Fruit fly (Drosophila melanogaster) whole organism, embryonic: Measurements from ENCODE around the gene Epp.
A peak's percentile ranks its signal among the peaks of the same experiment; 100 is the strongest.

ENCODE experiments used
- Adf1 ChIP-seq: fragments of 200-800 bp; sonication (Bioruptor generic); IDR thresholded peaks from 2 replicates; pipeline ENCODE4 v1.3.6; 2022; ENCODE audit warnings: missing biosample characterization, missing genetic modification characterization
- Asciz ChIP-seq: fragments of 200-800 bp; sonication (Bioruptor generic); optimal IDR thresholded peaks from 2 replicates; lab custom pipeline; 2017; ENCODE audit warnings: missing biosample characterization, mild to moderate bottlenecking, missing genetic modification characterization, missing genetic modification reagents
- CG10147 ChIP-seq: fragments of 200-800 bp; sonication (Bioruptor generic); optimal IDR thresholded peaks from 2 replicates; lab custom pipeline; 2019; ENCODE audit warnings: missing biosample characterization, mild to moderate bottlenecking, missing genetic modification characterization, moderate library complexity
- CG10209 ChIP-seq: fragments of 200-800 bp; sonication (Bioruptor generic); optimal IDR thresholded peaks from 3 replicates; lab custom pipeline; 2017; ENCODE audit warnings: missing biosample characterization, mild to moderate bottlenecking, missing genetic modification characterization, missing genetic modification reagents
- CG12942 ChIP-seq: fragments of 200-800 bp; sonication (Bioruptor generic); optimal IDR thresholded peaks from 3 replicates; lab custom pipeline; 2016; ENCODE audit warnings: missing biosample characterization, missing genetic modification characterization
- CG13424 ChIP-seq: fragments of 200-800 bp; sonication (Bioruptor generic); optimal IDR thresholded peaks from 2 replicates; lab custom pipeline; 2019; ENCODE audit warnings: missing biosample characterization, mild to moderate bottlenecking, missing genetic modification characterization, moderate library complexity
- CG13624 ChIP-seq: fragments of 200-800 bp; sonication (Bioruptor generic); optimal IDR thresholded peaks from 2 replicates; lab custom pipeline; 2016; ENCODE audit warnings: missing biosample characterization, missing genetic modification characterization
- CG15601 ChIP-seq: fragments of 200-800 bp; sonication (Bioruptor generic); optimal IDR thresholded peaks from 3 replicates; lab custom pipeline; 2019; ENCODE audit warnings: missing biosample characterization, mild to moderate bottlenecking, missing genetic modification characterization, moderate library complexity
- CG15696 ChIP-seq: fragments of 200-800 bp; sonication (Bioruptor generic); optimal IDR thresholded peaks from 2 replicates; lab custom pipeline; 2019; ENCODE audit warnings: missing biosample characterization, mild to moderate bottlenecking, missing genetic modification characterization, moderate library complexity
- CG17385 ChIP-seq: fragments of 200-800 bp; sonication (Bioruptor generic); optimal IDR thresholded peaks from 3 replicates; lab custom pipeline; 2018; ENCODE audit warnings: missing biosample characterization, mild to moderate bottlenecking, missing genetic modification characterization
- CG17829 ChIP-seq: fragments of 200-800 bp; optimal IDR thresholded peaks from 2 replicates; lab custom pipeline; 2019; ENCODE audit warnings: missing biosample characterization, mild to moderate bottlenecking, missing genetic modification characterization, moderate library complexity
- CG1792 ChIP-seq: fragments of 200-800 bp; sonication (Bioruptor generic); optimal IDR thresholded peaks from 2 replicates; lab custom pipeline; 2016; ENCODE audit warnings: missing biosample characterization, missing genetic modification characterization
- CG2129 ChIP-seq: fragments of 200-800 bp; sonication (Bioruptor generic); IDR thresholded peaks from 2 replicates; pipeline ENCODE4 v1.3.6; 2022; ENCODE audit warnings: missing biosample characterization, missing genetic modification characterization; ENCODE audit not compliant: partially characterized antibody
- CG6654 ChIP-seq: fragments of 200-800 bp; sonication (Bioruptor generic); optimal IDR thresholded peaks from 2 replicates; lab custom pipeline; 2017; ENCODE audit warnings: missing biosample characterization, mild to moderate bottlenecking, missing genetic modification characterization
- CG7372 ChIP-seq: fragments of 200-800 bp; sonication (Bioruptor generic); IDR thresholded peaks from 2 replicates; pipeline ENCODE4 v1.3.6; 2022; ENCODE audit warnings: missing biosample characterization, missing genetic modification characterization
- CG7987 ChIP-seq: fragments of 200-800 bp; sonication (Bioruptor generic); optimal IDR thresholded peaks from 2 replicates; lab custom pipeline; 2018; ENCODE audit warnings: missing biosample characterization, mild to moderate bottlenecking, missing genetic modification characterization, moderate library complexity
- CG8089 ChIP-seq: fragments of 200-800 bp; sonication (Bioruptor generic); optimal IDR thresholded peaks from 3 replicates; lab custom pipeline; 2016; ENCODE audit warnings: missing biosample characterization, missing genetic modification characterization
- CHES-1-like ChIP-seq: fragments of 200-800 bp; sonication (Bioruptor generic); optimal IDR thresholded peaks from 2 replicates; lab custom pipeline; 2016; ENCODE audit warnings: missing biosample characterization, missing genetic modification characterization
- Chrac-16 ChIP-seq: fragments of 200-800 bp; sonication (Bioruptor generic); optimal IDR thresholded peaks from 3 replicates; lab custom pipeline; 2016; ENCODE audit warnings: missing biosample characterization, missing genetic modification characterization
- Ets65A ChIP-seq: fragments of 200-800 bp; sonication (Bioruptor generic); peaks from one replicate; lab custom pipeline; 2016; ENCODE audit warnings: missing biosample characterization, missing genetic modification characterization
- Hr51 ChIP-seq, 2 experiments: fragments of 200-800 bp; sonication (Bioruptor generic); optimal IDR thresholded peaks; 2 replicates in 1 of 2; 3 replicates in 1 of 2; lab custom pipeline; 2016 to 2018; ENCODE audit warnings: missing biosample characterization in 2 of 2, missing genetic modification characterization in 2 of 2, mild to moderate bottlenecking in 1 of 2, moderate library complexity in 1 of 2
- Hsf ChIP-seq: fragments of 200-800 bp; sonication (Bioruptor generic); optimal IDR thresholded peaks from 3 replicates; lab custom pipeline; 2016; ENCODE audit warnings: missing biosample characterization, missing genetic modification characterization
- Med ChIP-seq: fragments of 200-800 bp; sonication (Bioruptor generic); peaks from one replicate; lab custom pipeline; 2016; ENCODE audit warnings: missing biosample characterization, missing genetic modification characterization, mild to moderate bottlenecking, inconsistent platforms, moderate library complexity
- Mes4 ChIP-seq: fragments of 200-800 bp; sonication (Bioruptor generic); optimal IDR thresholded peaks from 2 replicates; lab custom pipeline; 2016; ENCODE audit warnings: missing biosample characterization, missing genetic modification characterization
- Pdp1 ChIP-seq, 2 experiments: fragments of 200-800 bp; sonication (Bioruptor generic); optimal IDR thresholded peaks; 3 replicates each; lab custom pipeline; 2016; ENCODE audit warnings: missing biosample characterization in 2 of 2, missing genetic modification characterization in 2 of 2, mild to moderate bottlenecking in 1 of 2, moderate library complexity in 1 of 2
- Ssrp ChIP-seq: fragments of 200-800 bp; sonication (Bioruptor generic); optimal IDR thresholded peaks from 2 replicates; lab custom pipeline; 2018; ENCODE audit warnings: missing biosample characterization, mild to moderate bottlenecking, missing genetic modification characterization, moderate library complexity
- bsh ChIP-seq, 2 experiments: fragments of 200-800 bp; sonication (Bioruptor generic); optimal IDR thresholded peaks; 2 replicates each; lab custom pipeline; 2017 to 2018; ENCODE audit warnings: mild to moderate bottlenecking in 2 of 2, missing biosample characterization in 2 of 2, missing genetic modification characterization in 2 of 2, moderate library complexity in 1 of 2
- cwo ChIP-seq: fragments of 200-800 bp; sonication (Bioruptor generic); optimal IDR thresholded peaks from 3 replicates; lab custom pipeline; 2017; ENCODE audit warnings: missing biosample characterization, missing genetic modification characterization, mild to moderate bottlenecking, moderate library complexity, missing genetic modification reagents
- dati ChIP-seq: fragments of 200-800 bp; sonication (Bioruptor generic); IDR thresholded peaks from 2 replicates; pipeline ENCODE4 v1.3.6; 2022; ENCODE audit warnings: missing biosample characterization, missing genetic modification characterization
- dm ChIP-seq: fragments of 200-800 bp; sonication (Bioruptor generic); optimal IDR thresholded peaks from 3 replicates; lab custom pipeline; 2016; ENCODE audit warnings: missing biosample characterization, missing genetic modification characterization
- ewg ChIP-seq: fragments of 200-800 bp; sonication (Bioruptor generic); optimal IDR thresholded peaks from 3 replicates; lab custom pipeline; 2017; ENCODE audit warnings: mild to moderate bottlenecking, missing biosample characterization, missing genetic modification reagents, missing genetic modification characterization
- gro ChIP-seq: fragments of 200-800 bp; sonication (Bioruptor generic); optimal IDR thresholded peaks from 2 replicates; lab custom pipeline; 2016; ENCODE audit warnings: missing biosample characterization, missing genetic modification characterization
- hbn ChIP-seq: fragments of 200-800 bp; sonication (Bioruptor generic); IDR thresholded peaks from 2 replicates; pipeline ENCODE4 v1.3.6; 2022; ENCODE audit warnings: missing biosample characterization, missing genetic modification characterization; ENCODE audit not compliant: partially characterized antibody
- her ChIP-seq: fragments of 200-800 bp; sonication (Bioruptor generic); optimal IDR thresholded peaks from 2 replicates; lab custom pipeline; 2016; ENCODE audit warnings: missing biosample characterization, missing genetic modification characterization
- onecut ChIP-seq: fragments of 200-800 bp; sonication (Bioruptor generic); IDR thresholded peaks from 2 replicates; pipeline ENCODE4 v1.3.6; 2022; ENCODE audit warnings: missing biosample characterization, missing genetic modification characterization
- org-1 ChIP-seq: fragments of 200-800 bp; sonication (Bioruptor generic); optimal IDR thresholded peaks from 2 replicates; lab custom pipeline; 2017; ENCODE audit warnings: missing biosample characterization, missing genetic modification characterization
- prd ChIP-seq, 3 experiments: fragments of >200 bp in 2 of 3; fragments of 200-800 bp in 1 of 3; sonication (Bioruptor generic) in 1 of 3; optimal IDR thresholded peaks in 2 of 3; IDR thresholded peaks in 1 of 3; 2 replicates in 2 of 3; 3 replicates in 1 of 3; pipeline versions ENCODE4 v1.3.6 to Lab custom; 2017 to 2022; ENCODE audit warnings: missing biosample characterization in 1 of 3, missing genetic modification characterization in 1 of 3
- sd ChIP-seq: fragments of 200-800 bp; sonication (Bioruptor generic); optimal IDR thresholded peaks from 3 replicates; lab custom pipeline; 2018; ENCODE audit warnings: missing biosample characterization, mild to moderate bottlenecking, missing genetic modification characterization, moderate library complexity
- sens ChIP-seq: fragments of 200-800 bp; sonication (Bioruptor generic); peaks from one replicate; lab custom pipeline; 2016; ENCODE audit warnings: missing biosample characterization, missing genetic modification characterization
- seq ChIP-seq: fragments of 200-800 bp; sonication (Bioruptor generic); IDR thresholded peaks from 2 replicates; pipeline ENCODE4 v1.3.6; 2022; ENCODE audit warnings: missing biosample characterization, missing genetic modification characterization
- sqz ChIP-seq: fragments of 200-800 bp; sonication (Bioruptor generic); optimal IDR thresholded peaks from 3 replicates; lab custom pipeline; 2018; ENCODE audit warnings: missing biosample characterization, mild to moderate bottlenecking, missing genetic modification characterization
- vvl ChIP-seq: fragments of 200-800 bp; sonication (Bioruptor generic); IDR thresholded peaks from 2 replicates; pipeline ENCODE4 v1.3.6; 2022; ENCODE audit warnings: missing biosample characterization, missing genetic modification characterization

Gene Epp

DNA sequence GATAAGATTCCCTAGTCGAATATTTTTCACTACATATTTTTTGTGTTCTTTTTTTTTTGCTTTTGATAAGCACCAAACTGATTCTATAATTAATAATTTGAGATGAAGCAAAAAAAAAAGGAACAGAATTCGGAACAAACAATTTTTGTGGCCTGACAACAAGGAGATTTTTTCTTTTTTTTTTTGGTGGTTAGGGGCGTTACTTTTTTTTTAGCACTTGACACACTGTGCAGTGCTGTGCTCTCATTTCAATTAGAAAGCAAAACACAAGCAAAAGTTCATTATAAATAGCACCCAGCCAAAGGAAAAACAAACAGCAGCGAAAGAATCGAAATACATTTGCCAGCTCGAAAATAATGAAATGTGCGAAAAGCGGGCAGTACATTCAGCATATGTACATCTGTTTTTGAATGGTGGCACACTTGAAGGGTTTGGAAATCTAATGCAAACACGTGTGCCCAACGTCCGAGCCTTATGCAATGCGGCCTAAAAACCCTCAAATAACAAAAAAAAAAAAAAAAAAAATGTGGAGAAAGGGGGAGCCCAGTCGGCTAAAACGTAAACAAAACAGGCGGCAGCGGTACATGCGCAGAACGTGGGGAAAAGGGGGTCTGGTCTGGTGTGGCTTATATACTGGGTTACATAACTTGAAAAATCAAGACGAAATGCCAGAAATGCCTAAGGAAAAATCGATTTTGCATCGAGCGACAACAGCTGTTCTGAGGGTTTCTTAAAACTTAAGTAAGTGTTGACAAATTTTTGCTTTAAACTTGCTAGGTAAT is 50.9 kb downstream of the Epp start (continued):
- TF ChIP-seq Hr51 (GFP tag; optimal IDR thresholded peaks at IDR 0.05; lab: Kevin White, UChicago) (peak in 1 of 2 experiments; percentile 45), dati (no peak), CG13624 (GFP tag; lab: Kevin White, UChicago) (peak; percentile 11), Med (peak; percentile 85), gro (GFP tag; lab: Kevin White, UChicago) (peak; percentile 32), seq (peak; percentile 29; the same call in 1 of the 2 replicates), Ssrp (tag; lab: Kevin White, UChicago) (peak; percentile 16)

DNA sequence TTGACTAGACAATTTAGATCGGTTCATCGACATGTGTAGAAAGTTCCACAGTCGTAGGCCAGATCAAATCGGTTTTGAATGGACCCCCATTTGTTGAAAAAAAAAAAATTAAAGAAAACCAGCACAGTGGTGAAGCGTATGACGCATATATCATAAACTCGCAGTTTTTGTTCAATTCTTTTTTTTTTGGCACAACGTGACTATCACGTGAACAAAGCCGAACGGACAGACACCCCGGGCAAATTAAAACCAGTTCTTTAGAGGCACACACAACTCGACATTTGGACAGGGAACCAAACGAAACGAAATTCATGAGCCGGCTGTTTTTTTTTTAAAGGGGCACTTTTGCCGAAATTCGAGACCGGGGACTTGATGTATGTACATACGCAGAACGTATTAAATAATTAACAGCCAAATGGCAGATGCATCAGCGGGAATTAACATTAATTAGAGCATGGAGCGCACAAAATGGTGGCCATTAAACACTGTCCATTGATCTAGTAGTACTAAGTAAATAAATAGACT is 51.8 kb downstream of the Epp start:
- TF ChIP-seq sd (tag; lab: Kevin White, UChicago) (no peak), cwo (GFP tag; lab: Kevin White, UChicago) (peak; percentile 95), CG7987 (GFP tag; lab: Kevin White, UChicago) (peak; percentile 58), Med (peak; percentile 51), vvl (GFP tag; lab: Robert Waterston, UW) (peak; percentile 7; the same call in 1 of the 2 replicates), sens (GFP tag; lab: Kevin White, UChicago) (peak; percentile 54), Ets65A (GFP tag; lab: Kevin White, UChicago) (peak; percentile 45), Asciz (GFP tag; lab: Kevin White, UChicago) (no peak), sqz (GFP tag; lab: Kevin White, UChicago) (peak; percentile 46), onecut (GFP tag; lab: Robert Waterston, UW) (no peak), CG7372 (0 out of 2 replicates have a peak, but pooled peaks have one; percentile 4)

DNA sequence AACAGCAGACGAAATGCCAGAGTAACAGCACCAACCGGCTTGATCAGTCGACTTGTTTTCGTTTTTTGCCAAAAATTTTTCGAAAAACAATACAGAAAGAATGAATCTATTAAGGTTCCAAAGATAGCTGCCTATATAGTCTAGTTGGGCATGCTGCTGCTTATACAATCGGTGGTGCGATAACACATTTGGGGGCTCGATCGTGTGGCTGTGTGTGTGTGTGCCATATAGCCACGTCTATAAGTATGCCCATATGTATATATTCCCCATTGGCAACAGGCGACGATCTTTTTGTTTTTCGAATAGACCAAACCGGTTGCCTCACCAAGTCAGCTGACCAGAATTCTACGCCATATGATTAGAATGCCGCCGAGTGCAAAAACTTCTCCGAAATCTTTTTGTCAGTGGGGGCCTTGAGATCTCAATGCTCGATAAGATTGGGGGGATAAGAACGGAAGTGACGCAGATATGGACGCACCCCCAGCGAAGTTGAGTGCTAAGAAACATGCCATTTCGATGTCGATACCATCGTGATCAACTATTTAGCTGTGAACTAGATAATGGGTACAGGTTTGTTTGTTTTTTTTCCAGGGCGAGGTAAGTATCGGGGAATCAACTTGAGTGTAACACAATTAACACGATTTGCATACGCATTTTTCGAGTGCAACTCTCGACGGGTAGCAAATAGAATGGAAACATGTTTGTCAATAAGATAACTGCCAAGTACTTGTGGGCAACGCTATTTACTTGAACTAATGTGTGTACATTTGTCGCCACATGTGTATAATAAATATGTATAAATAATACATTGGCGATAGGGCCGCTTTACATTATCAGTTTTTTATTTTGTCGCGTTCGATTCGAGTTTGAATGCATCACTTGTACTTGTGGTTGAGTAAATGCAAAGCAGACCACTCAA is 52.5 kb downstream of the Epp start:
- TF ChIP-seq Mes4 (GFP tag; lab: Kevin White, UChicago), result peak; percentile 66
- peak; percentile 79 for TF ChIP-seq CG17385 (GFP tag; lab: Kevin White, UChicago)
- peak; percentile 51 for TF ChIP-seq CHES-1-like (GFP tag; lab: Kevin White, UChicago)
- peak; percentile 67 for TF ChIP-seq Hsf (GFP tag; lab: Kevin White, UChicago)
- peak; percentile 73 for TF ChIP-seq ewg (GFP tag; lab: Kevin White, UChicago)
- peak; percentile 62 for TF ChIP-seq CG1792 (GFP tag; lab: Kevin White, UChicago)
- peak in 1 of 2 experiments; percentile 90 for TF ChIP-seq bsh (GFP tag; optimal IDR thresholded peaks at IDR 0.05; lab: Kevin White, UChicago)
- TF ChIP-seq prd (optimal IDR thresholded peaks at IDR 0.05; lab: Kevin White, UChicago), result no peak
- peak; percentile 33; the same call in 2 of the 3 replicates for TF ChIP-seq prd (GFP tag; IDR thresholded peaks at IDR 0.05; lab: Robert Waterston, UW)
- TF ChIP-seq hbn (GFP tag; lab: Robert Waterston, UW), result no peak
- TF ChIP-seq CG10147, result peak; percentile 28
- peak; percentile 25 for TF ChIP-seq CG6654 (GFP tag; lab: Kevin White, UChicago)
- TF ChIP-seq CG8089 (GFP tag; lab: Kevin White, UChicago), result peak; percentile 73
- peak; percentile 91 for TF ChIP-seq CG10209
- peak; percentile 15 for TF ChIP-seq dm (GFP tag; lab: Kevin White, UChicago)
- peak; percentile 20 for TF ChIP-seq Chrac-16 (GFP tag; lab: Kevin White, UChicago)
- TF ChIP-seq CG15601 (tag; lab: Kevin White, UChicago), result peak; percentile 96
- TF ChIP-seq CG2129 (GFP tag; lab: Robert Waterston, UW), result no peak
- peak; percentile 20 for TF ChIP-seq her (GFP tag; lab: Kevin White, UChicago)
- peak; percentile 77 for TF ChIP-seq CG12942 (GFP tag; lab: Kevin White, UChicago)
- peak; percentile 77 for TF ChIP-seq CG13424 (tag; lab: Kevin White, UChicago)
- TF ChIP-seq Pdp1 (GFP tag; optimal IDR thresholded peaks at IDR 0.05; lab: Kevin White, UChicago), result peak; percentile 31 to 99
- no peak; the same call in 1 of the 2 replicates for TF ChIP-seq Adf1 (GFP tag; lab: Robert Waterston, UW)
- TF ChIP-seq CG13624 (GFP tag; lab: Kevin White, UChicago), result peak; percentile 27
- TF ChIP-seq CG17829 (tag; lab: Kevin White, UChicago), result peak; percentile 52
- peak; percentile 88 for TF ChIP-seq org-1 (GFP tag; lab: Kevin White, UChicago)
- TF ChIP-seq CG15696 (tag; lab: Kevin White, UChicago), result peak; percentile 93
